Worm (Caenorhabditis elegans) whole organism, L2 larva: ENCODE measurements around the gene cab-1.

Source experiments
- R02D3.7 ChIP-seq: fragments of 150-350 bp; optimal IDR thresholded peaks from 2 replicates; lab custom pipeline; 2014; ENCODE audit warnings: missing biosample characterization, missing genetic modification characterization
- ama-1 ChIP-seq: fragments of 150-350 bp; optimal IDR thresholded peaks from 2 replicates; lab custom pipeline; 2018; ENCODE audit warnings: inconsistent platforms
- blmp-1 ChIP-seq: sonication (generic microtip); optimal IDR thresholded peaks from 2 replicates; lab custom pipeline; 2017; ENCODE audit warnings: missing genetic modification characterization, mild to moderate bottlenecking, missing compliant biosample characterization, antibody characterized with exemption, moderate library complexity; ENCODE audit not compliant: insufficient read depth
- ceh-82 ChIP-seq: fragments of 150-350 bp; optimal IDR thresholded peaks from 2 replicates; lab custom pipeline; 2014; ENCODE audit warnings: missing biosample characterization, missing genetic modification characterization
- egl-27 ChIP-seq: sonication (generic microtip); optimal IDR thresholded peaks from 3 replicates; lab custom pipeline; 2017; ENCODE audit warnings: missing biosample characterization, missing genetic modification reagents, missing genetic modification characterization
- elt-1 ChIP-seq: fragments of 150-350 bp; optimal IDR thresholded peaks from 2 replicates; lab custom pipeline; 2014; ENCODE audit warnings: missing biosample characterization, missing genetic modification characterization
- fos-1 ChIP-seq: fragments of 150-350 bp; optimal IDR thresholded peaks from 2 replicates; lab custom pipeline; 2014; ENCODE audit warnings: missing biosample characterization, missing genetic modification characterization
- lin-13 ChIP-seq: fragments of 150-350 bp; optimal IDR thresholded peaks from 2 replicates; lab custom pipeline; 2014; ENCODE audit warnings: missing biosample characterization, missing genetic modification reagents, missing genetic modification characterization
- nhr-11 ChIP-seq: fragments of 150-350 bp; optimal IDR thresholded peaks from 2 replicates; lab custom pipeline; 2014; ENCODE audit warnings: missing biosample characterization, missing genetic modification characterization
- nhr-12 ChIP-seq: fragments of 150-350 bp; optimal IDR thresholded peaks from 2 replicates; lab custom pipeline; 2014; ENCODE audit warnings: missing biosample characterization, missing genetic modification characterization
- nhr-23 ChIP-seq: fragments of 150-350 bp; optimal IDR thresholded peaks from 2 replicates; lab custom pipeline; 2014; ENCODE audit warnings: missing biosample characterization, missing genetic modification reagents, missing genetic modification characterization
- nhr-25 ChIP-seq: fragments of 150-350 bp; sonication (generic microtip); optimal IDR thresholded peaks from 3 replicates; lab custom pipeline; 2014; ENCODE audit warnings: missing biosample characterization, missing genetic modification characterization
- sma-9 ChIP-seq, 2 experiments: fragments of 150-350 bp in 1 of 2; sonication (generic microtip) in 1 of 2; optimal IDR thresholded peaks; 2 replicates each; lab custom pipeline; 2014 to 2016; ENCODE audit warnings: missing genetic modification characterization in 2 of 2, mild to moderate bottlenecking in 1 of 2, missing biosample characterization in 1 of 2, missing compliant biosample characterization in 1 of 2, missing genetic modification reagents in 1 of 2, moderate library complexity in 1 of 2
- snpc-4 ChIP-seq: fragments of 150-350 bp; optimal IDR thresholded peaks from 2 replicates; lab custom pipeline; 2014; ENCODE audit warnings: missing biosample characterization, missing genetic modification characterization

ce11 chrX:12188280-12189071 is 24.2 kb downstream of the cab-1 start:
- peak; percentile 60 for TF ChIP-seq sma-9 (GFP tag; optimal IDR thresholded peaks at IDR 0.05; lab: Kevin White, UChicago)
- no peak for TF ChIP-seq sma-9 (tag; optimal IDR thresholded peaks at IDR 0.05; lab: Kevin White, UChicago)
- TF ChIP-seq nhr-23 (tag; lab: Kevin White, UChicago): no peak
- no peak for TF ChIP-seq nhr-11
- TF ChIP-seq egl-27 (tag; lab: Kevin White, UChicago): no peak
- TF ChIP-seq fos-1 (tag; lab: Kevin White, UChicago): no peak
- TF ChIP-seq nhr-25 (tag; lab: Kevin White, UChicago): peak; percentile 13
- TF ChIP-seq snpc-4 (tag; lab: Kevin White, UChicago): no peak
- TF ChIP-seq ama-1 (lab: Kevin White, UChicago): no peak
- no peak for TF ChIP-seq blmp-1 (tag; lab: Kevin White, UChicago)
- no peak for TF ChIP-seq elt-1 (tag; lab: Kevin White, UChicago)
- no peak for TF ChIP-seq nhr-12
- no peak for TF ChIP-seq ceh-82
- TF ChIP-seq lin-13 (GFP tag; lab: Kevin White, UChicago): no peak
- TF ChIP-seq R02D3.7: no peak
